Fruit fly (Drosophila melanogaster) whole organism, embryonic: ENCODE data around the gene Slimp.
A peak's percentile ranks its signal among the peaks of the same experiment; 100 is the strongest.

Experiments
- CG10462 ChIP-seq: fragments of 200-800 bp; sonication (Bioruptor generic); optimal IDR thresholded peaks from 2 replicates; lab custom pipeline; 2016; ENCODE audit warnings: missing biosample characterization, missing genetic modification characterization
- CG11456 ChIP-seq: fragments of 200-800 bp; sonication (Bioruptor generic); IDR thresholded peaks from 3 replicates; pipeline ENCODE4 v1.3.6; 2022; ENCODE audit warnings: missing biosample characterization, missing genetic modification characterization
- CG11504 ChIP-seq: fragments of 200-800 bp; sonication (Bioruptor generic); optimal IDR thresholded peaks from 3 replicates; lab custom pipeline; 2019; ENCODE audit warnings: missing biosample characterization, mild to moderate bottlenecking, missing genetic modification characterization, moderate library complexity
- CG12299 ChIP-seq: fragments of 200-800 bp; sonication (Bioruptor generic); optimal IDR thresholded peaks from 2 replicates; lab custom pipeline; 2018; ENCODE audit warnings: missing biosample characterization, mild to moderate bottlenecking, missing genetic modification characterization
- CG1233 ChIP-seq: fragments of 200-800 bp; sonication (Bioruptor generic); optimal IDR thresholded peaks from 4 replicates; lab custom pipeline; 2018; ENCODE audit warnings: missing biosample characterization, mild to moderate bottlenecking, missing genetic modification characterization
- CG13296 ChIP-seq: fragments of 200-800 bp; sonication (Bioruptor generic); optimal IDR thresholded peaks from 3 replicates; lab custom pipeline; 2018; ENCODE audit warnings: missing biosample characterization, mild to moderate bottlenecking, missing genetic modification characterization
- CG14710 ChIP-seq: fragments of 200-800 bp; sonication (Bioruptor generic); optimal IDR thresholded peaks from 3 replicates; lab custom pipeline; 2019; ENCODE audit warnings: missing biosample characterization, mild to moderate bottlenecking, missing genetic modification characterization, moderate library complexity
- CG14860 ChIP-seq: fragments of 200-800 bp; sonication (Bioruptor generic); IDR thresholded peaks from 3 replicates; pipeline ENCODE4 v1.3.6; 2022; ENCODE audit warnings: missing biosample characterization, missing genetic modification characterization; ENCODE audit not compliant: partially characterized antibody
- CG15601 ChIP-seq: fragments of 200-800 bp; sonication (Bioruptor generic); optimal IDR thresholded peaks from 3 replicates; lab custom pipeline; 2019; ENCODE audit warnings: missing biosample characterization, mild to moderate bottlenecking, missing genetic modification characterization, moderate library complexity
- CG16813 ChIP-seq: fragments of 200-800 bp; sonication (Bioruptor generic); IDR thresholded peaks from 3 replicates; pipeline ENCODE4 v1.3.6; 2022; ENCODE audit warnings: missing biosample characterization, missing genetic modification characterization; ENCODE audit not compliant: partially characterized antibody
- CG6175 ChIP-seq: fragments of 200-800 bp; sonication (Bioruptor generic); IDR thresholded peaks from 3 replicates; pipeline ENCODE4 v1.3.6; 2022; ENCODE audit warnings: missing biosample characterization, missing genetic modification characterization
- CG6683 ChIP-seq: fragments of 200-800 bp; sonication (Bioruptor generic); optimal IDR thresholded peaks from 2 replicates; lab custom pipeline; 2017; ENCODE audit warnings: missing biosample characterization, mild to moderate bottlenecking, missing genetic modification characterization, missing genetic modification reagents
- CG6765 ChIP-seq: fragments of 200-800 bp; sonication (Bioruptor generic); optimal IDR thresholded peaks from 3 replicates; lab custom pipeline; 2017; ENCODE audit warnings: missing biosample characterization, mild to moderate bottlenecking, missing genetic modification characterization
- CG6854 ChIP-seq: fragments of 200-800 bp; sonication (Bioruptor generic); optimal IDR thresholded peaks from 3 replicates; lab custom pipeline; 2017; ENCODE audit warnings: missing biosample characterization, mild to moderate bottlenecking, missing genetic modification characterization
- CG7987 ChIP-seq: fragments of 200-800 bp; sonication (Bioruptor generic); optimal IDR thresholded peaks from 2 replicates; lab custom pipeline; 2018; ENCODE audit warnings: missing biosample characterization, mild to moderate bottlenecking, missing genetic modification characterization, moderate library complexity
- CG9437 ChIP-seq: fragments of 200-800 bp; sonication (Bioruptor generic); optimal IDR thresholded peaks from 2 replicates; lab custom pipeline; 2018; ENCODE audit warnings: missing biosample characterization, mild to moderate bottlenecking, missing genetic modification characterization
- CG9876 ChIP-seq: fragments of 200-800 bp; sonication (Bioruptor generic); optimal IDR thresholded peaks from 2 replicates; lab custom pipeline; 2016; ENCODE audit warnings: missing biosample characterization, missing genetic modification characterization
- CHES-1-like ChIP-seq: fragments of 200-800 bp; sonication (Bioruptor generic); optimal IDR thresholded peaks from 2 replicates; lab custom pipeline; 2016; ENCODE audit warnings: missing biosample characterization, missing genetic modification characterization
- Dip2 ChIP-seq: fragments of 200-800 bp; sonication (Bioruptor generic); IDR thresholded peaks from 2 replicates; pipeline ENCODE4 v1.3.6; 2022; ENCODE audit warnings: missing biosample characterization, missing genetic modification characterization
- Dip3 ChIP-seq: fragments of 200-800 bp; sonication (Bioruptor generic); optimal IDR thresholded peaks from 3 replicates; lab custom pipeline; 2016; ENCODE audit warnings: missing biosample characterization, missing genetic modification characterization
- E2f1 ChIP-seq: fragments of 200-800 bp; sonication (Bioruptor generic); IDR thresholded peaks from 2 replicates; pipeline ENCODE4 v1.3.6; 2022; ENCODE audit warnings: missing biosample characterization, missing genetic modification characterization
- Ets97D ChIP-seq: fragments of 200-800 bp; sonication (Bioruptor generic); optimal IDR thresholded peaks from 3 replicates; lab custom pipeline; 2016; ENCODE audit warnings: missing biosample characterization, missing genetic modification characterization
- Gug ChIP-seq: fragments of 200-800 bp; sonication (Bioruptor generic); IDR thresholded peaks from 4 replicates; pipeline ENCODE4 v1.3.6; 2022; ENCODE audit warnings: missing biosample characterization, missing genetic modification characterization
- Hr3 ChIP-seq: fragments of 200-800 bp; sonication (Bioruptor generic); optimal IDR thresholded peaks from 3 replicates; lab custom pipeline; 2016; ENCODE audit warnings: missing biosample characterization, missing genetic modification characterization
- Lpt ChIP-seq: fragments of >200 bp; optimal IDR thresholded peaks from 2 replicates; lab custom pipeline; 2018; ENCODE audit warnings: missing biosample characterization, missing genetic modification characterization
- MESR4 ChIP-seq: fragments of 200-800 bp; sonication (Bioruptor generic); optimal IDR thresholded peaks from 2 replicates; lab custom pipeline; 2018; ENCODE audit warnings: missing biosample characterization, mild to moderate bottlenecking, missing genetic modification characterization, moderate library complexity
- Meics ChIP-seq: fragments of 200-800 bp; sonication (Bioruptor generic); optimal IDR thresholded peaks from 2 replicates; lab custom pipeline; 2017; ENCODE audit warnings: missing biosample characterization, mild to moderate bottlenecking, missing genetic modification characterization
- Nf-YA ChIP-seq: fragments of 200-800 bp; sonication (Bioruptor generic); IDR thresholded peaks from 2 replicates; pipeline ENCODE4 v1.3.6; 2022; ENCODE audit warnings: missing biosample characterization, missing genetic modification characterization
- Nf-YB ChIP-seq: fragments of 200-800 bp; sonication (Bioruptor generic); optimal IDR thresholded peaks from 3 replicates; lab custom pipeline; 2019; ENCODE audit warnings: missing biosample characterization, mild to moderate bottlenecking, missing genetic modification characterization, moderate library complexity
- Sry-δ ChIP-seq: fragments of 200-800 bp; sonication (Bioruptor generic); optimal IDR thresholded peaks from 2 replicates; lab custom pipeline; 2016; ENCODE audit warnings: missing biosample characterization, missing genetic modification characterization
- bsh ChIP-seq, 2 experiments: fragments of 200-800 bp; sonication (Bioruptor generic); optimal IDR thresholded peaks; 2 replicates each; lab custom pipeline; 2017 to 2018; ENCODE audit warnings: mild to moderate bottlenecking in 2 of 2, missing biosample characterization in 2 of 2, missing genetic modification characterization in 2 of 2, moderate library complexity in 1 of 2
- chif ChIP-seq, 2 experiments: fragments of 200-800 bp; sonication (Bioruptor generic); optimal IDR thresholded peaks; 3 replicates each; lab custom pipeline; 2016; ENCODE audit warnings: missing biosample characterization in 2 of 2, missing genetic modification characterization in 2 of 2
- chm ChIP-seq: fragments of 200-800 bp; sonication (Bioruptor generic); IDR thresholded peaks from 2 replicates; pipeline ENCODE4 v1.3.6; 2022; ENCODE audit warnings: missing biosample characterization, missing genetic modification characterization
- eve ChIP-seq, 2 experiments: fragments of >200 bp; optimal IDR thresholded peaks; 2 replicates each; lab custom pipeline; 2017; ENCODE audit warnings: missing biosample characterization in 2 of 2, missing genetic modification characterization in 2 of 2
- gcm2 ChIP-seq: fragments of 200-800 bp; sonication (Bioruptor generic); optimal IDR thresholded peaks from 2 replicates; lab custom pipeline; 2016; ENCODE audit warnings: missing biosample characterization, missing genetic modification characterization
- gro ChIP-seq: fragments of 200-800 bp; sonication (Bioruptor generic); optimal IDR thresholded peaks from 2 replicates; lab custom pipeline; 2016; ENCODE audit warnings: missing biosample characterization, missing genetic modification characterization
- inv ChIP-seq: fragments of 200-800 bp; sonication (Bioruptor generic); IDR thresholded peaks from 2 replicates; pipeline ENCODE4 v1.3.6; 2022; ENCODE audit warnings: missing biosample characterization, missing genetic modification characterization; ENCODE audit not compliant: partially characterized antibody
- lilli ChIP-seq: fragments of 200-800 bp; sonication (Bioruptor generic); optimal IDR thresholded peaks from 3 replicates; lab custom pipeline; 2016; ENCODE audit warnings: missing biosample characterization, missing genetic modification characterization
- lov ChIP-seq, 2 experiments: fragments of 200-800 bp in 1 of 2; fragments of >200 bp in 1 of 2; sonication (Bioruptor generic) in 1 of 2; IDR thresholded peaks in 1 of 2; optimal IDR thresholded peaks in 1 of 2; 2 replicates in 1 of 2; 3 replicates in 1 of 2; pipeline versions ENCODE4 v1.3.6 to Lab custom; 2017 to 2022; ENCODE audit warnings: missing biosample characterization in 1 of 2, missing genetic modification characterization in 1 of 2
- maf-S ChIP-seq: fragments of 200-800 bp; sonication (Bioruptor generic); optimal IDR thresholded peaks from 2 replicates; lab custom pipeline; 2016; ENCODE audit warnings: missing biosample characterization, missing genetic modification characterization
- mam ChIP-seq: fragments of 200-800 bp; sonication (Bioruptor generic); optimal IDR thresholded peaks from 3 replicates; lab custom pipeline; 2016; ENCODE audit warnings: missing biosample characterization, missing genetic modification characterization
- mld ChIP-seq: fragments of 200-800 bp; sonication (Bioruptor generic); IDR thresholded peaks from 3 replicates; pipeline ENCODE4 v1.3.6; 2022; ENCODE audit warnings: missing biosample characterization, missing genetic modification characterization; ENCODE audit not compliant: partially characterized antibody
- nerfin-2 ChIP-seq: fragments of 200-800 bp; sonication (Bioruptor generic); IDR thresholded peaks from 2 replicates; pipeline ENCODE4 v1.3.6; 2022; ENCODE audit warnings: missing biosample characterization, missing genetic modification characterization; ENCODE audit not compliant: partially characterized antibody
- nom ChIP-seq: fragments of 200-800 bp; sonication (Bioruptor generic); optimal IDR thresholded peaks from 2 replicates; lab custom pipeline; 2017; ENCODE audit warnings: missing biosample characterization, missing genetic modification characterization, mild to moderate bottlenecking, moderate library complexity, missing genetic modification reagents
- org-1 ChIP-seq: fragments of 200-800 bp; sonication (Bioruptor generic); optimal IDR thresholded peaks from 2 replicates; lab custom pipeline; 2017; ENCODE audit warnings: missing biosample characterization, missing genetic modification characterization
- pros ChIP-seq: fragments of 200-800 bp; sonication (Bioruptor generic); optimal IDR thresholded peaks from 3 replicates; lab custom pipeline; 2019; ENCODE audit warnings: missing biosample characterization, mild to moderate bottlenecking, missing genetic modification characterization, moderate library complexity
- slou ChIP-seq: fragments of 200-800 bp; sonication (Bioruptor generic); optimal IDR thresholded peaks from 3 replicates; lab custom pipeline; 2016; ENCODE audit warnings: missing biosample characterization, missing genetic modification characterization
- unc-4 ChIP-seq: fragments of 200-800 bp; sonication (Bioruptor generic); IDR thresholded peaks from 2 replicates; pipeline ENCODE4 v1.3.6; 2022; ENCODE audit warnings: missing biosample characterization, missing genetic modification characterization; ENCODE audit not compliant: partially characterized antibody
- zfh1 ChIP-seq: fragments of 200-800 bp; sonication (Bioruptor generic); IDR thresholded peaks from 3 replicates; pipeline ENCODE4 v1.3.6; 2022; ENCODE audit warnings: missing biosample characterization, missing genetic modification characterization

The Slimp gene

DNA sequence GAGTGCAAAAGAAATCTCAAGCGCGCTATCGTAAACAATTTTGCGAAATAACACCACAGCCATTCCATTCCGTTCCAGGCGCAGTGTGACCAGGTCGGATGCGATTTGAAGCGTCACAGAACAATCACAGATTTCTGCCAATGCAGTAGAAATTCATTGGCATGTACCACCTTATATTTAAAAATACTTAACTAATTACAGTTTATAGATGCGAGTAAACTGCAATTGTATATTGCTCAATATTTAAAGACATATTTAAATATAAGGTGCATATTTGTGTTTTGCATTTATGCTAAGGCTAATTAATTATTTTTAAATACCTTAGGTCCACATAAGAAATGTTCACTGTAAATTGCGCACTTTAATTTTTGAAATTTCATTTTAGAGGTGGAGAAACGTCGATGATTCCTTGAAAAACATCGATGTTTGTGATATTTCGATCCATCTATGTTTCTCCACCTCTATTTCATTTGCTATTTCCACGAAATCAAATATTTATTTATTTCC is 44.7 kb upstream of the Slimp start, which contains the start of the genes SMC6 and CG6204 (continued):
- TF ChIP-seq CG6683 (peak; percentile 76), Sry-δ (GFP tag; lab: Kevin White, UChicago) (peak; percentile 84), CG9437 (GFP tag; lab: Kevin White, UChicago) (peak; percentile 84), CG1233 (GFP tag; lab: Kevin White, UChicago) (peak; percentile 90), Gug (peak; percentile 92), Ets97D (GFP tag; lab: Kevin White, UChicago) (peak; percentile 52), chif (GFP tag; optimal IDR thresholded peaks at IDR 0.05; lab: Kevin White, UChicago) (peak; percentile 83 to 91), Dip3 (GFP tag; lab: Kevin White, UChicago) (peak; percentile 90), Hr3 (peak; percentile 95), CG16813 (GFP tag; lab: Robert Waterston, UW) (peak; percentile 33; the same call in 1 of the 3 replicates), gcm2 (GFP tag; lab: Kevin White, UChicago) (peak; percentile 57), Lpt (GFP tag; lab: Kevin White, UChicago) (no peak), Dip2 (GFP tag; lab: Robert Waterston, UW) (peak; percentile 57), lilli (peak; percentile 95), mam (GFP tag; lab: Kevin White, UChicago) (peak; percentile 94), zfh1 (GFP tag; lab: Robert Waterston, UW) (peak; percentile 93), MESR4 (GFP tag; lab: Kevin White, UChicago) (no peak), nerfin-2 (GFP tag; lab: Robert Waterston, UW) (no peak), CG11504 (tag; lab: Kevin White, UChicago) (peak; percentile 94), CG14860 (GFP tag; lab: Robert Waterston, UW) (no peak), CG6854 (GFP tag; lab: Kevin White, UChicago) (peak; percentile 82), CG9876 (GFP tag; lab: Kevin White, UChicago) (peak; percentile 53), chm (peak; percentile 86), CG13296 (GFP tag; lab: Kevin White, UChicago) (peak; percentile 91), org-1 (peak; percentile 88), eve (GFP tag; optimal IDR thresholded peaks at IDR 0.05; lab: Kevin White, UChicago) (no peak), gro (GFP tag; lab: Kevin White, UChicago) (peak; percentile 72), maf-S (GFP tag; lab: Kevin White, UChicago) (peak; percentile 85), inv (peak; percentile 51; the same call in 1 of the 2 replicates), CG10462 (GFP tag; lab: Kevin White, UChicago) (peak; percentile 84), pros (GFP tag; lab: Kevin White, UChicago) (peak; percentile 20), CG6765 (GFP tag; lab: Kevin White, UChicago) (peak; percentile 85), slou (GFP tag; lab: Kevin White, UChicago) (peak; percentile 86), Nf-YB (GFP tag; lab: Kevin White, UChicago) (peak; percentile 80), CG6175 (peak; percentile 86), mld (GFP tag; lab: Robert Waterston, UW) (no peak), lov (optimal IDR thresholded peaks at IDR 0.05; lab: Kevin White, UChicago) (no peak), lov (GFP tag; IDR thresholded peaks at IDR 0.05; lab: Robert Waterston, UW) (peak; percentile 89), Meics (peak; percentile 94), CG14710 (tag; lab: Kevin White, UChicago) (peak; percentile 94), CG11456 (GFP tag; lab: Robert Waterston, UW) (peak; percentile 93), CG7987 (peak; percentile 72), nom (GFP tag; lab: Kevin White, UChicago) (peak; percentile 88), E2f1 (GFP tag; lab: Robert Waterston, UW) (peak; percentile 95), CG15601 (tag; lab: Kevin White, UChicago) (peak; percentile 87), CHES-1-like (GFP tag; lab: Kevin White, UChicago) (peak; percentile 79), unc-4 (peak; percentile 52), CG12299 (tag; lab: Kevin White, UChicago) (peak; percentile 92), Nf-YA (GFP tag; lab: Robert Waterston, UW) (peak; percentile 75), bsh (GFP tag; optimal IDR thresholded peaks at IDR 0.05; lab: Kevin White, UChicago) (peak; percentile 72 to 94)
